Fruit fly (Drosophila melanogaster): Measurements from ENCODE around the gene REPTOR-BP.

Gene REPTOR-BP

DNA sequence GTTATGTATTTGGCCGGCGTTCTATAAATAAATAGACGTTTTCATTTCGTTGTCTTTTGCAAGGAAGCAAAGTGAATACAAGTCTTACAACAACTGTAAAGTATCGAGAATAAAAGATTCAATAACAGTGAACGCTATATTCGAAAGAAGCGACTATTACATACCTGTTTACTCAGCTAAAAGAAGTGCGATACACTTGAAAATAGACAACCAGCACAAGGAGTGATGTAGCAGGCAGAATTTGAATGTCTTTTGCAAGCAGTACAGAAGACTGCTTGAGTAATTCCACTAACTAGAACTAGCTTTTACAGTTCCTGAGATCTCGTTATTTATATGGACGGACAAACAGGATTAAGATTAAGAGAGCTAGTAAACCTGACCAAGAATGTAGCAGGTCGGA, 34.4 kb downstream of the REPTOR-BP start (continued):
- TF ChIP-seq CG17359 (tag; optimal IDR thresholded peaks at IDR 0.05): no peak
- TF ChIP-seq MBD-R2 (GFP tag; IDR thresholded peaks at IDR 0.05): peak; percentile 85
- TF ChIP-seq CG11504 (tag; optimal IDR thresholded peaks at IDR 0.05): no peak
- peak; percentile 22 for TF ChIP-seq CG15601 (tag; optimal IDR thresholded peaks at IDR 0.05)
- TF ChIP-seq gcm (GFP tag; optimal IDR thresholded peaks at IDR 0.05): no peak
- no peak for TF ChIP-seq corto (GFP tag; optimal IDR thresholded peaks at IDR 0.05)
- peak; percentile 90; the same call in 2 of the 3 replicates for TF ChIP-seq Opbp (GFP tag; IDR thresholded peaks at IDR 0.05; ENCODE audit: partially characterized antibody)
- no peak for TF ChIP-seq dati (GFP tag; IDR thresholded peaks at IDR 0.05)
- TF ChIP-seq ranshi (GFP tag; IDR thresholded peaks at IDR 0.05): no peak
- no peak for TF ChIP-seq fu2 (GFP tag; optimal IDR thresholded peaks at IDR 0.05)
- TF ChIP-seq kah (GFP tag; optimal IDR thresholded peaks at IDR 0.05): no peak
- no peak for TF ChIP-seq Fer1 (GFP tag; optimal IDR thresholded peaks at IDR 0.05)
- no peak for TF ChIP-seq br (optimal IDR thresholded peaks at IDR 0.05)
- peak; percentile 8 for TF ChIP-seq CG17829 (tag; optimal IDR thresholded peaks at IDR 0.05)
- TF ChIP-seq CG7963 (GFP tag; IDR thresholded peaks at IDR 0.05; ENCODE audit: partially characterized antibody): no peak; the same call in 2 of the 3 replicates
- no peak for TF ChIP-seq unpg (GFP tag; optimal IDR thresholded peaks at IDR 0.05)
- no peak for TF ChIP-seq Bdp1 (GFP tag; optimal IDR thresholded peaks at IDR 0.05)
- no peak for TF ChIP-seq NK7.1 (GFP tag; optimal IDR thresholded peaks at IDR 0.05)
- TF ChIP-seq CoRest (tag; optimal IDR thresholded peaks at IDR 0.05): peak; percentile 51
- TF ChIP-seq az2 (GFP tag; optimal IDR thresholded peaks at IDR 0.05): no peak
- peak in 1 of 2 experiments; percentile 78 for TF ChIP-seq Dfd (GFP tag; optimal IDR thresholded peaks at IDR 0.05)
- TF ChIP-seq CG12391 (tag; optimal IDR thresholded peaks at IDR 0.05): no peak
- TF ChIP-seq dpn (GFP tag; optimal IDR thresholded peaks at IDR 0.05): peak in 1 of 2 experiments; percentile 33
- TF ChIP-seq CG13775 (GFP tag; optimal IDR thresholded peaks at IDR 0.05): no peak
- no peak for TF ChIP-seq CG2116 (GFP tag; optimal IDR thresholded peaks at IDR 0.05)
- TF ChIP-seq CG6689 (GFP tag; IDR thresholded peaks at IDR 0.05): no peak
- TF ChIP-seq ems (GFP tag; optimal IDR thresholded peaks at IDR 0.05): no peak
- no peak for TF ChIP-seq CG6254 (GFP tag; optimal IDR thresholded peaks at IDR 0.05)
- peak; percentile 71 for TF ChIP-seq Nf-YC (tag; optimal IDR thresholded peaks at IDR 0.05)
- no peak for TF ChIP-seq sens-2 (GFP tag; IDR thresholded peaks at IDR 0.05)
- no peak for TF ChIP-seq Rfx (GFP tag; IDR thresholded peaks at IDR 0.05)
- TF ChIP-seq vnd (GFP tag; IDR thresholded peaks at IDR 0.05; ENCODE audit: partially characterized antibody): no peak; the same call in 2 of the 3 replicates
- no peak for TF ChIP-seq CG6654 (GFP tag; optimal IDR thresholded peaks at IDR 0.05)
- no peak for TF ChIP-seq bcd (GFP tag; optimal IDR thresholded peaks at IDR 0.05)
- no peak for TF ChIP-seq CG3847 (GFP tag; IDR thresholded peaks at IDR 0.05)
- no peak for TF ChIP-seq dimm (GFP tag; IDR thresholded peaks at IDR 0.05)
- TF ChIP-seq CG5953 (GFP tag; IDR thresholded peaks at IDR 0.05): no peak
- no peak for TF ChIP-seq pb (GFP tag; optimal IDR thresholded peaks at IDR 0.05)
- TF ChIP-seq HHEX (GFP tag; optimal IDR thresholded peaks at IDR 0.05): no peak
- no peak for TF ChIP-seq kni (GFP tag; optimal IDR thresholded peaks at IDR 0.05)
- TF ChIP-seq Rx (GFP tag; IDR thresholded peaks at IDR 0.05): no peak
- no peak for TF ChIP-seq C15 (GFP tag; IDR thresholded peaks at IDR 0.05)
- TF ChIP-seq nmo (GFP tag; optimal IDR thresholded peaks at IDR 0.05): peak; percentile 40
- no peak for TF ChIP-seq Adf1 (GFP tag; IDR thresholded peaks at IDR 0.05)
- no peak for TF ChIP-seq Hmx (GFP tag; optimal IDR thresholded peaks at IDR 0.05)
- TF ChIP-seq E2f2 (GFP tag; IDR thresholded peaks at IDR 0.05): 0 out of 2 replicates have a peak, but pooled peaks have one; percentile 45
- no peak for TF ChIP-seq CG15479 (GFP tag; optimal IDR thresholded peaks at IDR 0.05)
- no peak for TF ChIP-seq slou (GFP tag; optimal IDR thresholded peaks at IDR 0.05)
- TF ChIP-seq Scr (GFP tag; IDR thresholded peaks at IDR 0.05; ENCODE audit: partially characterized antibody): peak; percentile 44; the same call in 1 of the 2 replicates
